Fruit fly (Drosophila melanogaster): ENCODE data around the gene CG43449.

Gene CG43449

dm6 chr3R:11136877-11137276, 48.7 kb downstream of the CG43449 start, which contains the start of gene mAcon2:
TSS of gene mAcon2 (plus strand) at chr3R:11137177.
- TF ChIP-seq ey (GFP tag; optimal IDR thresholded peaks at IDR 0.05) (no peak), brk (GFP tag; optimal IDR thresholded peaks at IDR 0.05) (no peak), tai (GFP tag; optimal IDR thresholded peaks at IDR 0.05) (no peak), rgr (GFP tag; optimal IDR thresholded peaks at IDR 0.05) (no peak), Vsx2 (GFP tag; optimal IDR thresholded peaks at IDR 0.05; ENCODE audit: partially characterized antibody) (no peak), h (GFP tag; optimal IDR thresholded peaks at IDR 0.05) (no peak), CrebA (GFP tag; optimal IDR thresholded peaks at IDR 0.05; ENCODE audit: borderline replicate concordance) (no peak), usp (GFP tag; optimal IDR thresholded peaks at IDR 0.05) (no peak), Hr83 (GFP tag; optimal IDR thresholded peaks at IDR 0.05; ENCODE audit: poor library complexity, severe bottlenecking) (no peak), jim (GFP tag; optimal IDR thresholded peaks at IDR 0.05) (no peak), pan (optimal IDR thresholded peaks at IDR 0.05) (no peak), sv (GFP tag; optimal IDR thresholded peaks at IDR 0.05) (no peak), Hnf4 (GFP tag; optimal IDR thresholded peaks at IDR 0.05) (no peak), HLH106 (tag; optimal IDR thresholded peaks at IDR 0.05) (no peak)

All from whole organism, wandering third instar larva.